Worm (Caenorhabditis elegans) whole organism, late embryonic: Measurements from ENCODE around the gene ins-7.

Experiments
- F13H6.1 ChIP-seq: sonication (generic microtip); optimal IDR thresholded peaks from 2 replicates; lab custom pipeline; 2016; ENCODE audit warnings: missing genetic modification characterization, missing compliant biosample characterization
- ceh-19 ChIP-seq: fragments of 200-800 bp; sonication (Bioruptor generic); optimal IDR thresholded peaks from 2 replicates; lab custom pipeline; 2018; ENCODE audit warnings: mild to moderate bottlenecking, missing genetic modification characterization, missing compliant biosample characterization
- fkh-10 ChIP-seq: fragments of 150-350 bp; optimal IDR thresholded peaks from 2 replicates; lab custom pipeline; 2014; ENCODE audit warnings: missing biosample characterization, missing genetic modification reagents, missing genetic modification characterization
- madf-2 ChIP-seq: sonication (generic microtip); optimal IDR thresholded peaks from 2 replicates; lab custom pipeline; 2017; ENCODE audit warnings: missing genetic modification characterization, missing compliant biosample characterization
- nfya-1 ChIP-seq: sonication (generic microtip); optimal IDR thresholded peaks from 2 replicates; lab custom pipeline; 2017; ENCODE audit warnings: missing genetic modification characterization, mild to moderate bottlenecking, missing compliant biosample characterization, antibody characterized with exemption, moderate library complexity
- nhr-11 ChIP-seq: fragments of 150-350 bp; optimal IDR thresholded peaks from 2 replicates; lab custom pipeline; 2014; ENCODE audit warnings: missing biosample characterization, missing genetic modification characterization

ce11 chrIV:9716490-9716889, 33.8 kb upstream of the ins-7 start:
- TF ChIP-seq nfya-1 (tag; lab: Kevin White, UChicago) (no peak), madf-2 (tag; lab: Kevin White, UChicago) (no peak), fkh-10 (GFP tag; lab: Kevin White, UChicago) (no peak), ceh-19 (GFP tag; lab: Kevin White, UChicago) (no peak), F13H6.1 (tag; lab: Kevin White, UChicago) (no peak), nhr-11 (tag; lab: Kevin White, UChicago) (no peak)
